Worm (Caenorhabditis elegans): ENCODE data around the gene unc-64.

unc-64 gene

DNA sequence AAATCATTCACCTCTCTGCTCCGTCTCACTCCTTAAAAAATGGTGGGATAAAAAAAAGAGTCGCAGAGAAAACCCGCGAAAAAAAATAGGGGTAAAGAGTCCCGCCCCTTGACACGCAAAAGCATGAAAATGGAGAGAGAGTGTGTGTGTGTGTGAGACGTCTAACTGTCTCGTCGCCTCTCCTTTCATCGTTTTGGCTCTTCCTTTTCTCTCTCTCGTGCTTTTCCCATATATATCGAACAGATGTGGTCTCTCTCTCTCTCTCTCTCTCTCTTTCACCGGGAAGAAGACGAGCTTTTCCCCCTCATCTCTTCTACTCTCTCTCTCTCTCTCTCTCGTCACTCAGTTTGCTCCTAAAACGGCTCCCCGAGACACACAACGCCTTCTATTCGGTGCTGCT is 1.3 kb upstream of the unc-64 start (continued):
- TF ChIP-seq hmg-1.2 (GFP tag; IDR thresholded peaks at IDR 0.05) (peak; percentile 67; the same call in 1 of the 2 replicates), zfh-2 (GFP tag; conservative IDR thresholded peaks at IDR 0.05) (peak; percentile 94), pbrm-1 (GFP tag; IDR thresholded peaks at IDR 0.05) (peak; percentile 29; the same call in 1 of the 2 replicates), K11D2.4 (GFP tag; IDR thresholded peaks at IDR 0.05) (0 out of 2 replicates have a peak, but pooled peaks have one; percentile 45), lin-40 (tag; optimal IDR thresholded peaks at IDR 0.05) (peak; percentile 62), ceh-100 (GFP tag; IDR thresholded peaks at IDR 0.05) (0 out of 2 replicates have a peak, but pooled peaks have one; percentile 9), sptf-2 (GFP tag; optimal IDR thresholded peaks at IDR 0.05) (no peak)

DNA sequence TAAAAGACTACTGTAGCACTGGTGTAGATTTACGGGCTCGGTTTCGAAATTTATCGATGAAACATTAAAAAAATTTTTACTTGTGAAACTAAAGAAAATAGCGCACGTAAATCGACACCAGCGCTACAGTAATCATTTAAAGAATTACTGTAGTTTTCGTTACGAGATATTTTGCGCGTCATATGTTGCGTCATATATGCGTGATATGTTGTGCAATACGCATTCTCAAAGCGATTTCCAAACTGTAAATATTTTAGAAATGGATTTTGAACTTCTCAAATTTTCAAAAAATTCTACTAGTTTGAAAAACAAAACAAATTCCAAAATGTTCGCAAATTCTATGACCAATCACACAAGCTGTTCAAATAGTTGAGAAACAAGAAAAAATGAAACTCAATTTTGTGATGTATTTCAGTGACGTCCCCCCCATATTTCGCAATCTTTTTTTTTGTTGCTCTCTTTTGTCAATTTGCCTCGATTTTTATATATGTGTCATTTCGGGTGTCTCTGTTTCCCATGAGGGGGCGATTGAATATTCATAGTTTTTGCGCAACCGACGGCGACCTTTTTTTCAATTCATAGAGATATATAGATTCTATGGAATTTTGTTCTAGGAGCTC is 933 bp downstream of the unc-64 start:
- no peak for TF ChIP-seq ceh-91 (GFP tag; IDR thresholded peaks at IDR 0.05)
- TF ChIP-seq Y53F4B.3 (GFP tag; IDR thresholded peaks at IDR 0.05): no peak
- TF ChIP-seq cebp-1 (GFP tag; IDR thresholded peaks at IDR 0.05): peak; percentile 57; the same call in 1 of the 2 replicates
- peak; percentile 95 for TF ChIP-seq cebp-1 (tag; optimal IDR thresholded peaks at IDR 0.05)
- no peak for TF ChIP-seq mxl-1 (tag; optimal IDR thresholded peaks at IDR 0.05)
- TF ChIP-seq ama-1 (optimal IDR thresholded peaks at IDR 0.05): no peak
- TF ChIP-seq ama-1 (GFP tag; optimal IDR thresholded peaks at IDR 0.05): no peak
- TF ChIP-seq lin-54 (GFP tag; optimal IDR thresholded peaks at IDR 0.05): no peak
- TF ChIP-seq lin-35 (GFP tag; optimal IDR thresholded peaks at IDR 0.05): peak in 1 of 3 experiments; percentile 44

DNA sequence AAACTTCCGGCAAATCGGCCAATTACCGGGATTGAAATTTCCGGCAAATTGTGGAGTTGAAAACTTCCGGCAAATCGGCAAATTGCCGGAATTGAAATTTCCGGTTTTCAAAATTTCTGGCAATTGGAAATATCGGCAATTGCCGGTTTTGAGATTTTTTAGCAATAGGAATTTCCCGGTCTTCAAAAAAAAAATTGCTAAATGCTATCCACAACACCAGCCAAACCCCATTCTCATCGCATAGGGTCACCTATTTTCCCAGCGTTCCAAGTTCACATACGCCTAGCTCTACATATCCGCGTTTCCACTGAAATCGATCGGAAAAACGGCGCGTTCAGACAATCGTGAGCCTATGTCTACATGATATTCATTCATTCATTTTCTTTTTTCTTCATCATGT is 8.4 kb downstream of the unc-64 start, which contains the start of gene F56A8.8:
F56A8.8 (plus strand) TSS at position 301 of the 400 bp plus-strand sequence.
- TF ChIP-seq Y79H2A.3 (GFP tag; conservative IDR thresholded peaks at IDR 0.05) (no peak), nhr-120 (GFP tag; IDR thresholded peaks at IDR 0.05) (no peak), nhr-179 (tag; optimal IDR thresholded peaks at IDR 0.05) (no peak), ceh-27 (GFP tag; optimal IDR thresholded peaks at IDR 0.05) (no peak), nfya-2 (GFP tag; IDR thresholded peaks at IDR 0.05) (no peak), dpl-1 (GFP tag; optimal IDR thresholded peaks at IDR 0.05) (no peak), zfh-2 (GFP tag; conservative IDR thresholded peaks at IDR 0.05) (no peak), atf-7 (tag; optimal IDR thresholded peaks at IDR 0.05) (no peak), F22D6.2 (tag; optimal IDR thresholded peaks at IDR 0.05) (no peak), Y95B8A.8 (GFP tag; IDR thresholded peaks at IDR 0.05) (no peak), sdz-38 (tag; optimal IDR thresholded peaks at IDR 0.05) (no peak), rcor-1 (GFP tag; IDR thresholded peaks at IDR 0.05) (no peak), repo-1 (tag; optimal IDR thresholded peaks at IDR 0.05) (no peak), ZK185.1 (tag; optimal IDR thresholded peaks at IDR 0.05; ENCODE audit: poor library complexity, severe bottlenecking) (no peak), D2030.7 (GFP tag; IDR thresholded peaks at IDR 0.05) (no peak), xnd-1 (tag; optimal IDR thresholded peaks at IDR 0.05) (no peak), nfyb-1 (GFP tag; IDR thresholded peaks at IDR 0.05) (no peak), lir-1 (GFP tag; conservative IDR thresholded peaks at IDR 0.05) (no peak), rec-8 (tag; optimal IDR thresholded peaks at IDR 0.05) (no peak), tbx-9 (tag; optimal IDR thresholded peaks at IDR 0.05; ENCODE audit: borderline replicate concordance) (no peak)
